Fruit fly (Drosophila melanogaster) whole organism, embryonic: ENCODE measurements around the gene Ret.

ENCODE experiments used
- Abd-B ChIP-seq: fragments of 200-800 bp; sonication (Bioruptor generic); optimal IDR thresholded peaks from 2 replicates; lab custom pipeline; 2018; ENCODE audit warnings: missing biosample characterization, mild to moderate bottlenecking, missing genetic modification characterization, moderate library complexity
- Bteb2 ChIP-seq: fragments of 200-800 bp; sonication (Bioruptor generic); optimal IDR thresholded peaks from 2 replicates; lab custom pipeline; 2016; ENCODE audit warnings: missing biosample characterization, missing genetic modification characterization
- CG10267 ChIP-seq: fragments of 200-800 bp; sonication (Bioruptor generic); optimal IDR thresholded peaks from 2 replicates; lab custom pipeline; 2018; ENCODE audit warnings: missing biosample characterization, mild to moderate bottlenecking, missing genetic modification characterization, moderate library complexity
- CG11247 ChIP-seq: fragments of 200-800 bp; sonication (Bioruptor generic); IDR thresholded peaks from 2 replicates; pipeline ENCODE4 v1.3.6; 2022; ENCODE audit warnings: missing biosample characterization, missing genetic modification characterization
- CG12659 ChIP-seq: fragments of 200-800 bp; sonication (Bioruptor generic); optimal IDR thresholded peaks from 3 replicates; lab custom pipeline; 2017; ENCODE audit warnings: mild to moderate bottlenecking, missing biosample characterization, missing genetic modification reagents, missing genetic modification characterization
- CG13894 ChIP-seq: fragments of 200-800 bp; sonication (Bioruptor generic); optimal IDR thresholded peaks from 3 replicates; lab custom pipeline; 2018; ENCODE audit warnings: missing biosample characterization, mild to moderate bottlenecking, missing genetic modification characterization, moderate library complexity
- CG16813 ChIP-seq: fragments of 200-800 bp; sonication (Bioruptor generic); IDR thresholded peaks from 3 replicates; pipeline ENCODE4 v1.3.6; 2022; ENCODE audit warnings: missing biosample characterization, missing genetic modification characterization; ENCODE audit not compliant: partially characterized antibody
- CG17186 ChIP-seq: fragments of 200-800 bp; sonication (Bioruptor generic); optimal IDR thresholded peaks from 3 replicates; lab custom pipeline; 2017; ENCODE audit warnings: missing biosample characterization, missing genetic modification reagents, missing genetic modification characterization
- CG17829 ChIP-seq: fragments of 200-800 bp; optimal IDR thresholded peaks from 2 replicates; lab custom pipeline; 2019; ENCODE audit warnings: missing biosample characterization, mild to moderate bottlenecking, missing genetic modification characterization, moderate library complexity
- CG33557 ChIP-seq: fragments of 200-800 bp; sonication (Bioruptor generic); optimal IDR thresholded peaks from 2 replicates; lab custom pipeline; 2019; ENCODE audit warnings: missing biosample characterization, mild to moderate bottlenecking, missing genetic modification characterization, moderate library complexity
- CG3847 ChIP-seq: fragments of 200-800 bp; sonication (Bioruptor generic); IDR thresholded peaks from 2 replicates; pipeline ENCODE4 v1.3.6; 2022; ENCODE audit warnings: missing biosample characterization, missing genetic modification characterization
- CG42726 ChIP-seq: fragments of 200-800 bp; sonication (Bioruptor generic); IDR thresholded peaks from 2 replicates; pipeline ENCODE4 v1.3.6; 2022; ENCODE audit warnings: missing biosample characterization, missing genetic modification characterization; ENCODE audit not compliant: partially characterized antibody
- CG4282 ChIP-seq: fragments of 200-800 bp; sonication (Bioruptor generic); optimal IDR thresholded peaks from 2 replicates; lab custom pipeline; 2016; ENCODE audit warnings: missing biosample characterization, missing genetic modification characterization
- CG43689 ChIP-seq: fragments of 200-800 bp; sonication (Bioruptor generic); IDR thresholded peaks from 2 replicates; pipeline ENCODE4 v1.3.6; 2022; ENCODE audit warnings: missing biosample characterization, missing genetic modification characterization
- CG6272 ChIP-seq: fragments of 200-800 bp; sonication (Bioruptor generic); IDR thresholded peaks from 2 replicates; pipeline ENCODE4 v1.3.6; 2022; ENCODE audit warnings: missing biosample characterization, missing genetic modification characterization
- CG7357 ChIP-seq: fragments of 200-800 bp; sonication (Bioruptor generic); IDR thresholded peaks from 3 replicates; pipeline ENCODE4 v1.3.6; 2022; ENCODE audit warnings: missing biosample characterization, missing genetic modification characterization
- CG7928 ChIP-seq: fragments of 200-800 bp; sonication (Bioruptor generic); optimal IDR thresholded peaks from 2 replicates; lab custom pipeline; 2017; ENCODE audit warnings: missing biosample characterization, mild to moderate bottlenecking, missing genetic modification characterization
- CG8290 ChIP-seq, 3 experiments: fragments of 200-800 bp; sonication (Bioruptor generic); optimal IDR thresholded peaks; 2 replicates each; lab custom pipeline; 2016 to 2019; ENCODE audit warnings: missing biosample characterization in 3 of 3, missing genetic modification characterization in 3 of 3, mild to moderate bottlenecking in 2 of 3, moderate library complexity in 1 of 3
- CG8924 ChIP-seq: fragments of 200-800 bp; optimal IDR thresholded peaks from 3 replicates; lab custom pipeline; 2019; ENCODE audit warnings: missing biosample characterization, mild to moderate bottlenecking, missing genetic modification characterization, moderate library complexity
- CrebB ChIP-seq: fragments of 200-800 bp; sonication (Bioruptor generic); optimal IDR thresholded peaks from 3 replicates; lab custom pipeline; 2018; ENCODE audit warnings: missing biosample characterization, mild to moderate bottlenecking, missing genetic modification characterization
- Doc3 ChIP-seq: fragments of 200-800 bp; sonication (Bioruptor generic); IDR thresholded peaks from 3 replicates; pipeline ENCODE4 v1.3.6; 2022; ENCODE audit warnings: missing biosample characterization, missing genetic modification characterization; ENCODE audit not compliant: partially characterized antibody
- Drgx ChIP-seq: fragments of 200-800 bp; sonication (Bioruptor generic); IDR thresholded peaks from 2 replicates; pipeline ENCODE4 v1.3.6; 2022; ENCODE audit warnings: missing biosample characterization, missing genetic modification characterization
- Elba2 ChIP-seq: fragments of 200-800 bp; sonication (Bioruptor generic); optimal IDR thresholded peaks from 3 replicates; lab custom pipeline; 2016; ENCODE audit warnings: missing biosample characterization, missing genetic modification characterization
- Ets65A ChIP-seq: fragments of 200-800 bp; sonication (Bioruptor generic); peaks from one replicate; lab custom pipeline; 2016; ENCODE audit warnings: missing biosample characterization, missing genetic modification characterization
- GATAe ChIP-seq: fragments of 200-800 bp; sonication (Bioruptor generic); conservative IDR thresholded peaks from 2 replicates; pipeline ENCODE4 v1.3.6; 2022; ENCODE audit warnings: missing biosample characterization, missing genetic modification characterization
- HLH3B ChIP-seq: fragments of 200-800 bp; sonication (Bioruptor generic); IDR thresholded peaks from 2 replicates; pipeline ENCODE4 v1.3.6; 2022; ENCODE audit warnings: missing biosample characterization, missing genetic modification characterization
- Hr39 ChIP-seq: fragments of >200 bp; optimal IDR thresholded peaks from 2 replicates; lab custom pipeline; 2017
- Jarid2 ChIP-seq: fragments of 200-800 bp; sonication (Bioruptor generic); optimal IDR thresholded peaks from 3 replicates; lab custom pipeline; 2017; ENCODE audit warnings: mild to moderate bottlenecking, missing biosample characterization, missing genetic modification reagents, missing genetic modification characterization
- NC2α ChIP-seq: fragments of 200-800 bp; sonication (Bioruptor generic); optimal IDR thresholded peaks from 2 replicates; lab custom pipeline; 2016; ENCODE audit warnings: missing biosample characterization, missing genetic modification characterization
- NFAT ChIP-seq: fragments of 200-800 bp; sonication (Bioruptor generic); IDR thresholded peaks from 2 replicates; pipeline ENCODE4 v1.3.6; 2022; ENCODE audit warnings: missing biosample characterization, missing genetic modification characterization
- Opbp ChIP-seq: fragments of 200-800 bp; sonication (Bioruptor generic); IDR thresholded peaks from 3 replicates; pipeline ENCODE4 v1.3.6; 2022; ENCODE audit warnings: missing biosample characterization, missing genetic modification characterization; ENCODE audit not compliant: partially characterized antibody
- Scr ChIP-seq: fragments of 200-800 bp; sonication (Bioruptor generic); IDR thresholded peaks from 2 replicates; pipeline ENCODE4 v1.3.6; 2022; ENCODE audit warnings: missing biosample characterization, missing genetic modification characterization; ENCODE audit not compliant: partially characterized antibody
- amos ChIP-seq: fragments of 200-800 bp; sonication (Bioruptor generic); IDR thresholded peaks from 2 replicates; pipeline ENCODE4 v1.3.6; 2022; ENCODE audit warnings: missing biosample characterization, missing genetic modification characterization; ENCODE audit not compliant: partially characterized antibody
- ase ChIP-seq: fragments of 200-800 bp; sonication (Bioruptor generic); IDR thresholded peaks from 3 replicates; pipeline ENCODE4 v1.3.6; 2022; ENCODE audit warnings: missing biosample characterization, missing genetic modification characterization
- ato ChIP-seq: fragments of 200-800 bp; sonication (Bioruptor generic); IDR thresholded peaks from 2 replicates; pipeline ENCODE4 v1.3.6; 2022; ENCODE audit warnings: missing biosample characterization, missing genetic modification characterization; ENCODE audit not compliant: partially characterized antibody
- bbx ChIP-seq: fragments of 200-800 bp; sonication (Bioruptor generic); IDR thresholded peaks from 2 replicates; pipeline ENCODE4 v1.3.6; 2022; ENCODE audit warnings: missing biosample characterization, missing genetic modification characterization; ENCODE audit not compliant: partially characterized antibody
- dimm ChIP-seq: fragments of 200-800 bp; sonication (Bioruptor generic); IDR thresholded peaks from 2 replicates; pipeline ENCODE4 v1.3.6; 2022; ENCODE audit warnings: missing biosample characterization, missing genetic modification characterization
- dmrt99B ChIP-seq: fragments of 200-800 bp; sonication (Bioruptor generic); optimal IDR thresholded peaks from 2 replicates; lab custom pipeline; 2018; ENCODE audit warnings: missing biosample characterization, mild to moderate bottlenecking, missing genetic modification characterization, moderate library complexity
- en ChIP-seq: fragments of 200-800 bp; sonication (Bioruptor generic); optimal IDR thresholded peaks from 2 replicates; lab custom pipeline; 2016; ENCODE audit warnings: missing biosample characterization, missing genetic modification characterization
- eve ChIP-seq, 2 experiments: fragments of >200 bp; optimal IDR thresholded peaks; 2 replicates each; lab custom pipeline; 2017; ENCODE audit warnings: missing biosample characterization in 2 of 2, missing genetic modification characterization in 2 of 2
- insv ChIP-seq, 2 experiments: fragments of 200-800 bp; sonication (Bioruptor generic); optimal IDR thresholded peaks; 3 replicates each; lab custom pipeline; 2016 to 2018; ENCODE audit warnings: missing biosample characterization in 2 of 2, missing genetic modification characterization in 2 of 2
- lbe ChIP-seq: fragments of 200-800 bp; sonication (Bioruptor generic); optimal IDR thresholded peaks from 2 replicates; lab custom pipeline; 2016; ENCODE audit warnings: missing biosample characterization, mild to moderate bottlenecking, missing genetic modification characterization
- pan ChIP-seq, 4 experiments: fragments of >200 bp in 3 of 4; fragments of 200-800 bp in 1 of 4; sonication (Bioruptor generic) in 1 of 4; optimal IDR thresholded peaks in 3 of 4; IDR thresholded peaks in 1 of 4; 2 replicates each; pipeline versions ENCODE4 v1.3.6 to Lab custom; 2017 to 2022; ENCODE audit warnings: missing biosample characterization in 2 of 4, missing genetic modification characterization in 2 of 4, mixed read lengths in 1 of 4
- pb ChIP-seq: fragments of 200-800 bp; sonication (Bioruptor generic); optimal IDR thresholded peaks from 3 replicates; lab custom pipeline; 2016; ENCODE audit warnings: missing biosample characterization, missing genetic modification characterization
- peb ChIP-seq: fragments of 200-800 bp; sonication (Bioruptor generic); IDR thresholded peaks from 2 replicates; pipeline ENCODE4 v1.3.6; 2022; ENCODE audit warnings: missing biosample characterization, missing genetic modification characterization
- pzg ChIP-seq: fragments of 200-800 bp; sonication (Bioruptor generic); optimal IDR thresholded peaks from 3 replicates; lab custom pipeline; 2018; ENCODE audit warnings: missing biosample characterization, mild to moderate bottlenecking, missing genetic modification characterization, moderate library complexity
- slbo ChIP-seq: fragments of 200-800 bp; sonication (Bioruptor generic); IDR thresholded peaks from 2 replicates; pipeline ENCODE4 v1.3.6; 2022; ENCODE audit warnings: missing biosample characterization, missing genetic modification characterization
- sob ChIP-seq: fragments of 200-800 bp; sonication (Bioruptor generic); IDR thresholded peaks from 2 replicates; pipeline ENCODE4 v1.3.6; 2022; ENCODE audit warnings: missing biosample characterization, missing genetic modification characterization
- vnd ChIP-seq: fragments of 200-800 bp; sonication (Bioruptor generic); IDR thresholded peaks from 3 replicates; pipeline ENCODE4 v1.3.6; 2022; ENCODE audit warnings: missing biosample characterization, missing genetic modification characterization; ENCODE audit not compliant: partially characterized antibody

Gene Ret

dm6 chr2L:21162875-21163274 lies 35.7 kb downstream of the Ret start, which contains the start of gene Nbr (continued):
- TF ChIP-seq CG12659 (GFP tag; lab: Kevin White, UChicago) = peak; percentile 17
- no peak for TF ChIP-seq pan (optimal IDR thresholded peaks at IDR 0.05; lab: Kevin White, UChicago)
- TF ChIP-seq pan (GFP tag; optimal IDR thresholded peaks at IDR 0.05 in 1 of 2, IDR thresholded peaks at IDR 0.05 in 1 of 2) = no peak
- TF ChIP-seq vnd = 0 out of 3 replicates have a peak, but pooled peaks have one; percentile 19
- TF ChIP-seq insv (GFP tag; optimal IDR thresholded peaks at IDR 0.05; lab: Kevin White, UChicago) = peak in 1 of 2 experiments; percentile 15
- TF ChIP-seq CG8924 (tag; lab: Kevin White, UChicago) = no peak
- 0 out of 3 replicates have a peak, but pooled peaks have one; percentile 33 for TF ChIP-seq Doc3 (GFP tag; lab: Robert Waterston, UW)
- TF ChIP-seq CG42726 (GFP tag; lab: Robert Waterston, UW) = no peak
- TF ChIP-seq amos (GFP tag; lab: Robert Waterston, UW) = peak; percentile 62
- no peak for TF ChIP-seq CG43689 (GFP tag; lab: Robert Waterston, UW)
- TF ChIP-seq lbe (GFP tag; lab: Kevin White, UChicago) = no peak
- TF ChIP-seq CG3847 (GFP tag; lab: Robert Waterston, UW) = no peak
- no peak for TF ChIP-seq dmrt99B
- TF ChIP-seq HLH3B (GFP tag; lab: Robert Waterston, UW) = 0 out of 2 replicates have a peak, but pooled peaks have one; percentile 4
- TF ChIP-seq Hr39 (lab: Kevin White, UChicago) = no peak
- TF ChIP-seq ase (GFP tag; lab: Robert Waterston, UW) = no peak
- peak; percentile 11; the same call in 1 of the 2 replicates for TF ChIP-seq sob (GFP tag; lab: Robert Waterston, UW)
- TF ChIP-seq CG8290 (GFP tag; optimal IDR thresholded peaks at IDR 0.05; lab: Kevin White, UChicago) = no peak
- TF ChIP-seq CG8290 (tag; optimal IDR thresholded peaks at IDR 0.05; lab: Kevin White, UChicago) = peak in 1 of 2 experiments; percentile 29
- no peak for TF ChIP-seq dimm
- TF ChIP-seq CG11247 (GFP tag; lab: Robert Waterston, UW) = peak; percentile 36; the same call in 1 of the 2 replicates
- TF ChIP-seq GATAe (GFP tag; lab: Robert Waterston, UW) = no peak
- no peak for TF ChIP-seq CG10267
- no peak for TF ChIP-seq peb
- peak; percentile 33; the same call in 1 of the 2 replicates for TF ChIP-seq ato
- TF ChIP-seq NFAT (GFP tag; lab: Robert Waterston, UW) = peak; percentile 44; the same call in 1 of the 2 replicates
- peak; percentile 71 for TF ChIP-seq Ets65A (GFP tag; lab: Kevin White, UChicago)
- TF ChIP-seq Bteb2 (GFP tag; lab: Kevin White, UChicago) = no peak
- TF ChIP-seq slbo = peak; percentile 54
- TF ChIP-seq CG13894 (tag; lab: Kevin White, UChicago) = no peak
- no peak for TF ChIP-seq pb (GFP tag; lab: Kevin White, UChicago)
- TF ChIP-seq Drgx (GFP tag; lab: Robert Waterston, UW) = no peak
- no peak for TF ChIP-seq NC2α (GFP tag; lab: Kevin White, UChicago)
- TF ChIP-seq CG33557 (GFP tag; lab: Kevin White, UChicago) = no peak
- no peak for TF ChIP-seq en (GFP tag; lab: Kevin White, UChicago)
- TF ChIP-seq CG17186 = no peak
- TF ChIP-seq CrebB (tag; lab: Kevin White, UChicago) = no peak
- peak; percentile 12 for TF ChIP-seq pzg
- TF ChIP-seq CG17829 (tag; lab: Kevin White, UChicago) = no peak
- peak; percentile 31; the same call in 1 of the 3 replicates for TF ChIP-seq Opbp
- TF ChIP-seq CG16813 = peak; percentile 54; the same call in 2 of the 3 replicates
- no peak for TF ChIP-seq Jarid2
- TF ChIP-seq Abd-B (GFP tag; lab: Kevin White, UChicago) = no peak
- no peak for TF ChIP-seq CG7928 (GFP tag; lab: Kevin White, UChicago)
- TF ChIP-seq CG7357 (GFP tag; lab: Robert Waterston, UW) = no peak
- peak; percentile 46; the same call in 1 of the 2 replicates for TF ChIP-seq CG6272 (GFP tag; lab: Robert Waterston, UW)
- TF ChIP-seq Elba2 (GFP tag; lab: Kevin White, UChicago) = no peak
- TF ChIP-seq CG4282 (GFP tag; lab: Kevin White, UChicago) = no peak
- peak; percentile 67 for TF ChIP-seq bbx (GFP tag; lab: Robert Waterston, UW)
- no peak for TF ChIP-seq eve (GFP tag; optimal IDR thresholded peaks at IDR 0.05; lab: Kevin White, UChicago)
- TF ChIP-seq Scr (GFP tag; lab: Robert Waterston, UW) = peak; percentile 56
